Fruit fly (Drosophila melanogaster) whole organism, embryonic: ENCODE measurements around the gene CG34427.

Experiments used
- CG10209 ChIP-seq: fragments of 200-800 bp; sonication (Bioruptor generic); optimal IDR thresholded peaks from 3 replicates; lab custom pipeline; 2017; ENCODE audit warnings: missing biosample characterization, mild to moderate bottlenecking, missing genetic modification characterization, missing genetic modification reagents
- CG10565 ChIP-seq: fragments of 200-800 bp; sonication (Bioruptor generic); optimal IDR thresholded peaks from 3 replicates; lab custom pipeline; 2016; ENCODE audit warnings: missing biosample characterization, mild to moderate bottlenecking, missing genetic modification characterization
- CG11093 ChIP-seq: fragments of 200-800 bp; sonication (Bioruptor generic); IDR thresholded peaks from 3 replicates; pipeline ENCODE4 v1.3.6; 2022; ENCODE audit warnings: missing biosample characterization, missing genetic modification characterization
- CG11695 ChIP-seq: fragments of 200-800 bp; sonication (Bioruptor generic); IDR thresholded peaks from 3 replicates; pipeline ENCODE4 v1.3.6; 2022; ENCODE audit warnings: missing biosample characterization, missing genetic modification characterization
- CG1233 ChIP-seq: fragments of 200-800 bp; sonication (Bioruptor generic); optimal IDR thresholded peaks from 4 replicates; lab custom pipeline; 2018; ENCODE audit warnings: missing biosample characterization, mild to moderate bottlenecking, missing genetic modification characterization
- CG12769 ChIP-seq: fragments of 200-800 bp; sonication (Bioruptor generic); optimal IDR thresholded peaks from 2 replicates; lab custom pipeline; 2019; ENCODE audit warnings: missing biosample characterization, mild to moderate bottlenecking, missing genetic modification characterization, moderate library complexity
- CG13624 ChIP-seq: fragments of 200-800 bp; sonication (Bioruptor generic); optimal IDR thresholded peaks from 2 replicates; lab custom pipeline; 2016; ENCODE audit warnings: missing biosample characterization, missing genetic modification characterization
- CG13894 ChIP-seq: fragments of 200-800 bp; sonication (Bioruptor generic); optimal IDR thresholded peaks from 3 replicates; lab custom pipeline; 2018; ENCODE audit warnings: missing biosample characterization, mild to moderate bottlenecking, missing genetic modification characterization, moderate library complexity
- CG15696 ChIP-seq: fragments of 200-800 bp; sonication (Bioruptor generic); optimal IDR thresholded peaks from 2 replicates; lab custom pipeline; 2019; ENCODE audit warnings: missing biosample characterization, mild to moderate bottlenecking, missing genetic modification characterization, moderate library complexity
- CG1603 ChIP-seq: fragments of 200-800 bp; sonication (Bioruptor generic); optimal IDR thresholded peaks from 2 replicates; lab custom pipeline; 2019; ENCODE audit warnings: missing biosample characterization, mild to moderate bottlenecking, missing genetic modification characterization, moderate library complexity
- CG17361 ChIP-seq: fragments of 200-800 bp; sonication (Bioruptor generic); IDR thresholded peaks from 3 replicates; pipeline ENCODE4 v1.3.6; 2022; ENCODE audit warnings: missing biosample characterization, missing genetic modification characterization
- CG18011 ChIP-seq: fragments of 200-800 bp; sonication (Bioruptor generic); optimal IDR thresholded peaks from 2 replicates; lab custom pipeline; 2017; ENCODE audit warnings: missing biosample characterization, missing genetic modification characterization, mild to moderate bottlenecking, moderate library complexity, missing genotype
- CG30020 ChIP-seq: fragments of 200-800 bp; optimal IDR thresholded peaks from 2 replicates; lab custom pipeline; 2019; ENCODE audit warnings: missing biosample characterization, mild to moderate bottlenecking, missing genetic modification characterization, moderate library complexity
- CG4282 ChIP-seq: fragments of 200-800 bp; sonication (Bioruptor generic); optimal IDR thresholded peaks from 2 replicates; lab custom pipeline; 2016; ENCODE audit warnings: missing biosample characterization, missing genetic modification characterization
- CG7987 ChIP-seq: fragments of 200-800 bp; sonication (Bioruptor generic); optimal IDR thresholded peaks from 2 replicates; lab custom pipeline; 2018; ENCODE audit warnings: missing biosample characterization, mild to moderate bottlenecking, missing genetic modification characterization, moderate library complexity
- CG9727 ChIP-seq: fragments of 200-800 bp; sonication (Bioruptor generic); optimal IDR thresholded peaks from 3 replicates; lab custom pipeline; 2017; ENCODE audit warnings: missing biosample characterization, mild to moderate bottlenecking, missing genetic modification characterization
- CG9817 ChIP-seq: fragments of 200-800 bp; sonication (Bioruptor generic); optimal IDR thresholded peaks from 2 replicates; lab custom pipeline; 2018; ENCODE audit warnings: missing biosample characterization, mild to moderate bottlenecking, missing genetic modification characterization, moderate library complexity
- CG9932 ChIP-seq: fragments of 200-800 bp; sonication (Bioruptor generic); IDR thresholded peaks from 2 replicates; pipeline ENCODE4 v1.3.6; 2022; ENCODE audit warnings: missing biosample characterization, missing genetic modification characterization
- Dbx ChIP-seq: fragments of 200-800 bp; sonication (Bioruptor generic); IDR thresholded peaks from 3 replicates; pipeline ENCODE4 v1.3.6; 2022; ENCODE audit warnings: missing biosample characterization, missing genetic modification characterization
- Fer3 ChIP-seq: fragments of 200-800 bp; sonication (Bioruptor generic); optimal IDR thresholded peaks from 2 replicates; lab custom pipeline; 2018; ENCODE audit warnings: missing biosample characterization, mild to moderate bottlenecking, missing genetic modification characterization, moderate library complexity
- HLH3B ChIP-seq: fragments of 200-800 bp; sonication (Bioruptor generic); IDR thresholded peaks from 2 replicates; pipeline ENCODE4 v1.3.6; 2022; ENCODE audit warnings: missing biosample characterization, missing genetic modification characterization
- HLH4C ChIP-seq: fragments of 200-800 bp; sonication (Bioruptor generic); IDR thresholded peaks from 3 replicates; pipeline ENCODE4 v1.3.6; 2022; ENCODE audit warnings: missing biosample characterization, missing genetic modification characterization; ENCODE audit not compliant: partially characterized antibody
- Med ChIP-seq: fragments of 200-800 bp; sonication (Bioruptor generic); peaks from one replicate; lab custom pipeline; 2016; ENCODE audit warnings: missing biosample characterization, missing genetic modification characterization, mild to moderate bottlenecking, inconsistent platforms, moderate library complexity
- Nf-YA ChIP-seq: fragments of 200-800 bp; sonication (Bioruptor generic); IDR thresholded peaks from 2 replicates; pipeline ENCODE4 v1.3.6; 2022; ENCODE audit warnings: missing biosample characterization, missing genetic modification characterization
- Ravus ChIP-seq: fragments of 200-800 bp; sonication (Bioruptor generic); IDR thresholded peaks from 2 replicates; pipeline ENCODE4 v1.3.6; 2022; ENCODE audit warnings: missing biosample characterization, missing genetic modification characterization
- Rx ChIP-seq: fragments of 200-800 bp; sonication (Bioruptor generic); IDR thresholded peaks from 2 replicates; pipeline ENCODE4 v1.3.6; 2022; ENCODE audit warnings: missing biosample characterization, missing genetic modification characterization
- Side ChIP-seq: fragments of 200-800 bp; sonication (Bioruptor generic); optimal IDR thresholded peaks from 2 replicates; lab custom pipeline; 2016; ENCODE audit warnings: missing biosample characterization, missing genetic modification characterization
- Trl ChIP-seq, 3 experiments: fragments of >200 bp in 2 of 3; fragments of 200-800 bp in 1 of 3; sonication (Bioruptor generic) in 1 of 3; optimal IDR thresholded peaks; 2 replicates in 1 of 3; 3 replicates in 2 of 3; lab custom pipeline; 2016 to 2017; ENCODE audit warnings: missing biosample characterization in 1 of 3, missing genetic modification characterization in 1 of 3
- Xrp1 ChIP-seq: fragments of 200-800 bp; sonication (Bioruptor generic); IDR thresholded peaks from 2 replicates; pipeline ENCODE4 v1.3.6; 2022; ENCODE audit warnings: missing biosample characterization, missing genetic modification characterization
- al ChIP-seq: fragments of 200-800 bp; sonication (Bioruptor generic); IDR thresholded peaks from 2 replicates; pipeline ENCODE4 v1.3.6; 2022; ENCODE audit warnings: missing biosample characterization, missing genetic modification characterization
- caup ChIP-seq: fragments of 200-800 bp; sonication (Bioruptor generic); optimal IDR thresholded peaks from 3 replicates; lab custom pipeline; 2017; ENCODE audit warnings: missing biosample characterization, mild to moderate bottlenecking, missing genetic modification characterization, moderate library complexity; ENCODE audit not compliant: severe bottlenecking
- danr ChIP-seq: fragments of 200-800 bp; sonication (Bioruptor generic); IDR thresholded peaks from 2 replicates; pipeline ENCODE4 v1.3.6; 2022; ENCODE audit warnings: missing biosample characterization, missing genetic modification characterization
- dpn ChIP-seq, 2 experiments: fragments of 200-800 bp; sonication (Bioruptor generic); optimal IDR thresholded peaks; 3 replicates each; lab custom pipeline; 2016; ENCODE audit warnings: missing biosample characterization in 2 of 2, missing genetic modification characterization in 2 of 2
- en ChIP-seq: fragments of 200-800 bp; sonication (Bioruptor generic); optimal IDR thresholded peaks from 2 replicates; lab custom pipeline; 2016; ENCODE audit warnings: missing biosample characterization, missing genetic modification characterization
- gce ChIP-seq: fragments of 200-800 bp; sonication (Bioruptor generic); IDR thresholded peaks from 3 replicates; pipeline ENCODE4 v1.3.6; 2022; ENCODE audit warnings: missing biosample characterization, missing genetic modification characterization
- mld ChIP-seq: fragments of 200-800 bp; sonication (Bioruptor generic); IDR thresholded peaks from 3 replicates; pipeline ENCODE4 v1.3.6; 2022; ENCODE audit warnings: missing biosample characterization, missing genetic modification characterization; ENCODE audit not compliant: partially characterized antibody
- oc ChIP-seq: fragments of 200-800 bp; sonication (Bioruptor generic); optimal IDR thresholded peaks from 2 replicates; lab custom pipeline; 2018; ENCODE audit warnings: missing biosample characterization, mild to moderate bottlenecking, missing genetic modification characterization, moderate library complexity
- otp ChIP-seq: fragments of 200-800 bp; sonication (Bioruptor generic); IDR thresholded peaks from 3 replicates; pipeline ENCODE4, ENCODE4 v1.3.6; 2022; ENCODE audit warnings: missing biosample characterization, missing genetic modification characterization
- sens ChIP-seq: fragments of 200-800 bp; sonication (Bioruptor generic); peaks from one replicate; lab custom pipeline; 2016; ENCODE audit warnings: missing biosample characterization, missing genetic modification characterization
- sisA ChIP-seq: fragments of 200-800 bp; sonication (Bioruptor generic); IDR thresholded peaks from 2 replicates; pipeline ENCODE4 v1.3.6; 2022; ENCODE audit warnings: missing biosample characterization, missing genetic modification characterization
- sqz ChIP-seq: fragments of 200-800 bp; sonication (Bioruptor generic); optimal IDR thresholded peaks from 3 replicates; lab custom pipeline; 2018; ENCODE audit warnings: missing biosample characterization, mild to moderate bottlenecking, missing genetic modification characterization
- tap ChIP-seq: fragments of 200-800 bp; optimal IDR thresholded peaks from 3 replicates; lab custom pipeline; 2019; ENCODE audit warnings: missing biosample characterization, mild to moderate bottlenecking, missing genetic modification characterization, moderate library complexity
- tin ChIP-seq: fragments of 200-800 bp; sonication (Bioruptor generic); optimal IDR thresholded peaks from 3 replicates; lab custom pipeline; 2016; ENCODE audit warnings: missing biosample characterization, missing genetic modification characterization
- unc-4 ChIP-seq: fragments of 200-800 bp; sonication (Bioruptor generic); IDR thresholded peaks from 2 replicates; pipeline ENCODE4 v1.3.6; 2022; ENCODE audit warnings: missing biosample characterization, missing genetic modification characterization; ENCODE audit not compliant: partially characterized antibody
- zfh2 ChIP-seq: fragments of 200-800 bp; sonication (Bioruptor generic); optimal IDR thresholded peaks from 2 replicates; lab custom pipeline; 2016; ENCODE audit warnings: missing biosample characterization, missing genetic modification characterization

CG34427 gene

DNA sequence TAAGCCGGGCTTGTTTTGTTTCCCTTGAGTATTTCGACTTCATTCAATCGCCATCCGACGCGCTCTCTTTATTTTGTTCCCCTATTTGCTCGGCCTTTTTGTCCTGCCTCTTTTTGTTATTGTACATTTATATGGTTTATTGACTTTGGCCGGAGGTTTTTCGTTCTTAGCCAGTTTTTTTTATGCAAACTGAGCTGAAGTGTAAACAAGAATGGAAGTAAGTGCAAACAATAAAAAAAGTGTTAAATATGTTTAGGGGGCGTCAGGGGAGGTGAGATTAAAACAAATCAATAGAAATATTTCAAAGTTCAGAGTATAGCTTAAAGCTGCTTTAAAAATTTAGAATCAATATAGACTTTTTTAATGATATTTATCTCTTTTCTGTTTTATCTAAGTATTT lies 29.9 kb downstream of the CG34427 start (continued):
- TF ChIP-seq oc (tag; lab: Kevin White, UChicago) (peak; percentile 40), CG30020 (tag; lab: Kevin White, UChicago) (no peak), CG9932 (GFP tag; lab: Robert Waterston, UW) (no peak), otp (0 out of 3 replicates have a peak, but pooled peaks have one; percentile 6), CG7987 (GFP tag; lab: Kevin White, UChicago) (no peak), Xrp1 (GFP tag; lab: Robert Waterston, UW) (no peak), unc-4 (GFP tag; lab: Robert Waterston, UW) (no peak), CG9817 (no peak), tin (no peak), danr (GFP tag; lab: Robert Waterston, UW) (no peak), Fer3 (tag; lab: Kevin White, UChicago) (no peak), CG1603 (tag; lab: Kevin White, UChicago) (no peak), CG9727 (GFP tag; lab: Kevin White, UChicago) (peak; percentile 59), gce (GFP tag; lab: Robert Waterston, UW) (no peak), CG1233 (no peak), CG10209 (GFP tag; lab: Kevin White, UChicago) (no peak), CG15696 (tag; lab: Kevin White, UChicago) (peak; percentile 49), CG10565 (GFP tag; lab: Kevin White, UChicago) (no peak), caup (GFP tag; lab: Kevin White, UChicago) (no peak), Nf-YA (GFP tag; lab: Robert Waterston, UW) (no peak), CG12769 (tag; lab: Kevin White, UChicago) (no peak), Side (GFP tag; lab: Kevin White, UChicago) (no peak), CG17361 (0 out of 3 replicates have a peak, but pooled peaks have one; percentile 10), tap (tag; lab: Kevin White, UChicago) (no peak), Trl (optimal IDR thresholded peaks at IDR 0.05; lab: Kevin White, UChicago) (no peak), Trl (GFP tag; optimal IDR thresholded peaks at IDR 0.05; lab: Kevin White, UChicago) (no peak), Med (GFP tag; lab: Kevin White, UChicago) (peak; percentile 49), CG18011 (GFP tag; lab: Kevin White, UChicago) (no peak), CG11093 (no peak), en (GFP tag; lab: Kevin White, UChicago) (no peak), CG11695 (no peak), CG4282 (no peak), sisA (GFP tag; lab: Robert Waterston, UW) (no peak), Dbx (no peak), CG13624 (GFP tag; lab: Kevin White, UChicago) (no peak), CG13894 (tag; lab: Kevin White, UChicago) (no peak), sens (GFP tag; lab: Kevin White, UChicago) (peak; percentile 37), dpn (GFP tag; optimal IDR thresholded peaks at IDR 0.05; lab: Kevin White, UChicago) (no peak), HLH4C (GFP tag; lab: Robert Waterston, UW) (no peak), al (GFP tag; lab: Robert Waterston, UW) (no peak), sqz (GFP tag; lab: Kevin White, UChicago) (no peak), zfh2 (GFP tag; lab: Kevin White, UChicago) (no peak), Ravus (no peak), HLH3B (GFP tag; lab: Robert Waterston, UW) (0 out of 2 replicates have a peak, but pooled peaks have one; percentile 6), mld (GFP tag; lab: Robert Waterston, UW) (no peak), Rx (GFP tag; lab: Robert Waterston, UW) (no peak)
